Fruit fly (Drosophila melanogaster) whole organism, embryonic: ENCODE data around the gene CG43175.

Experiments
- Blimp-1 ChIP-seq: fragments of 200-800 bp; sonication (Bioruptor generic); optimal IDR thresholded peaks from 3 replicates; lab custom pipeline; 2018; ENCODE audit warnings: missing biosample characterization, missing genetic modification characterization, mild to moderate bottlenecking, moderate library complexity, missing genetic modification reagents
- Bteb2 ChIP-seq: fragments of 200-800 bp; sonication (Bioruptor generic); optimal IDR thresholded peaks from 2 replicates; lab custom pipeline; 2016; ENCODE audit warnings: missing biosample characterization, missing genetic modification characterization
- CG10321 ChIP-seq: fragments of 200-800 bp; sonication (Bioruptor generic); IDR thresholded peaks from 2 replicates; pipeline ENCODE4 v1.3.6; 2022; ENCODE audit warnings: missing biosample characterization, missing genetic modification characterization
- CG11456 ChIP-seq: fragments of 200-800 bp; sonication (Bioruptor generic); IDR thresholded peaks from 3 replicates; pipeline ENCODE4 v1.3.6; 2022; ENCODE audit warnings: missing biosample characterization, missing genetic modification characterization
- CG11723 ChIP-seq: fragments of 200-800 bp; sonication (Bioruptor generic); optimal IDR thresholded peaks from 2 replicates; lab custom pipeline; 2017; ENCODE audit warnings: missing biosample characterization, mild to moderate bottlenecking, missing genetic modification characterization
- CG12071 ChIP-seq: fragments of 200-800 bp; sonication (Bioruptor generic); optimal IDR thresholded peaks from 3 replicates; lab custom pipeline; 2018; ENCODE audit warnings: missing biosample characterization, mild to moderate bottlenecking, missing genetic modification characterization
- CG12659 ChIP-seq: fragments of 200-800 bp; sonication (Bioruptor generic); optimal IDR thresholded peaks from 3 replicates; lab custom pipeline; 2017; ENCODE audit warnings: mild to moderate bottlenecking, missing biosample characterization, missing genetic modification reagents, missing genetic modification characterization
- CG14014 ChIP-seq: fragments of 200-800 bp; sonication (Bioruptor generic); IDR thresholded peaks from 2 replicates; pipeline ENCODE4 v1.3.6; 2022; ENCODE audit warnings: missing biosample characterization, missing genetic modification characterization
- CG14441 ChIP-seq: fragments of 200-800 bp; sonication (Bioruptor generic); IDR thresholded peaks from 2 replicates; pipeline ENCODE4 v1.3.6; 2022; ENCODE audit warnings: missing biosample characterization, missing genetic modification characterization
- CG14860 ChIP-seq: fragments of 200-800 bp; sonication (Bioruptor generic); IDR thresholded peaks from 3 replicates; pipeline ENCODE4 v1.3.6; 2022; ENCODE audit warnings: missing biosample characterization, missing genetic modification characterization; ENCODE audit not compliant: partially characterized antibody
- CG15696 ChIP-seq: fragments of 200-800 bp; sonication (Bioruptor generic); optimal IDR thresholded peaks from 2 replicates; lab custom pipeline; 2019; ENCODE audit warnings: missing biosample characterization, mild to moderate bottlenecking, missing genetic modification characterization, moderate library complexity
- CG1602 ChIP-seq: fragments of 200-800 bp; sonication (Bioruptor generic); optimal IDR thresholded peaks from 3 replicates; lab custom pipeline; 2016; ENCODE audit warnings: missing biosample characterization, missing genetic modification characterization
- CG17359 ChIP-seq: fragments of 200-800 bp; sonication (Bioruptor generic); optimal IDR thresholded peaks from 3 replicates; lab custom pipeline; 2018; ENCODE audit warnings: missing biosample characterization, mild to moderate bottlenecking, missing genetic modification characterization, moderate library complexity
- CG18619 ChIP-seq: fragments of 200-800 bp; sonication (Bioruptor generic); optimal IDR thresholded peaks from 3 replicates; lab custom pipeline; 2017; ENCODE audit warnings: missing biosample characterization, mild to moderate bottlenecking, missing genetic modification characterization
- CG2120 ChIP-seq: fragments of 200-800 bp; sonication (Bioruptor generic); optimal IDR thresholded peaks from 3 replicates; lab custom pipeline; 2016; ENCODE audit warnings: missing biosample characterization, missing genetic modification characterization
- CG2199 ChIP-seq: fragments of 200-800 bp; sonication (Bioruptor generic); IDR thresholded peaks from 3 replicates; pipeline ENCODE4 v1.3.6; 2022; ENCODE audit warnings: missing biosample characterization, missing genetic modification characterization
- CG2678 ChIP-seq: fragments of 200-800 bp; sonication (Bioruptor generic); optimal IDR thresholded peaks from 3 replicates; lab custom pipeline; 2019; ENCODE audit warnings: missing biosample characterization, mild to moderate bottlenecking, missing genetic modification characterization, moderate library complexity
- CG30431 ChIP-seq: fragments of 200-800 bp; sonication (Bioruptor generic); optimal IDR thresholded peaks from 2 replicates; lab custom pipeline; 2017; ENCODE audit warnings: missing biosample characterization, missing genetic modification characterization
- CG31388 ChIP-seq: fragments of 200-800 bp; sonication (Bioruptor generic); optimal IDR thresholded peaks from 2 replicates; lab custom pipeline; 2016; ENCODE audit warnings: missing biosample characterization, missing genetic modification characterization
- CG42726 ChIP-seq: fragments of 200-800 bp; sonication (Bioruptor generic); IDR thresholded peaks from 2 replicates; pipeline ENCODE4 v1.3.6; 2022; ENCODE audit warnings: missing biosample characterization, missing genetic modification characterization; ENCODE audit not compliant: partially characterized antibody
- CG43689 ChIP-seq: fragments of 200-800 bp; sonication (Bioruptor generic); IDR thresholded peaks from 2 replicates; pipeline ENCODE4 v1.3.6; 2022; ENCODE audit warnings: missing biosample characterization, missing genetic modification characterization
- CG7839 ChIP-seq: fragments of 200-800 bp; sonication (Bioruptor generic); optimal IDR thresholded peaks from 3 replicates; lab custom pipeline; 2018; ENCODE audit warnings: missing biosample characterization, mild to moderate bottlenecking, missing genetic modification characterization, moderate library complexity
- CG8478 ChIP-seq: fragments of >200 bp; optimal IDR thresholded peaks from 2 replicates; lab custom pipeline; 2018
- CG9727 ChIP-seq: fragments of 200-800 bp; sonication (Bioruptor generic); optimal IDR thresholded peaks from 3 replicates; lab custom pipeline; 2017; ENCODE audit warnings: missing biosample characterization, mild to moderate bottlenecking, missing genetic modification characterization
- CG9797 ChIP-seq: fragments of 200-800 bp; sonication (Bioruptor generic); optimal IDR thresholded peaks from 3 replicates; lab custom pipeline; 2018; ENCODE audit warnings: missing biosample characterization, mild to moderate bottlenecking, missing genetic modification characterization
- Dp ChIP-seq: fragments of 200-800 bp; sonication (Bioruptor generic); optimal IDR thresholded peaks from 2 replicates; lab custom pipeline; 2018; ENCODE audit warnings: missing biosample characterization, mild to moderate bottlenecking, missing genetic modification characterization, moderate library complexity
- Ets65A ChIP-seq: fragments of 200-800 bp; sonication (Bioruptor generic); peaks from one replicate; lab custom pipeline; 2016; ENCODE audit warnings: missing biosample characterization, missing genetic modification characterization
- Gug ChIP-seq: fragments of 200-800 bp; sonication (Bioruptor generic); IDR thresholded peaks from 4 replicates; pipeline ENCODE4 v1.3.6; 2022; ENCODE audit warnings: missing biosample characterization, missing genetic modification characterization
- Mrtf ChIP-seq: fragments of 200-800 bp; sonication (Bioruptor generic); IDR thresholded peaks from 3 replicates; pipeline ENCODE4 v1.3.6; 2022; ENCODE audit warnings: missing biosample characterization, missing genetic modification characterization
- NC2β ChIP-seq: fragments of 200-800 bp; sonication (Bioruptor generic); optimal IDR thresholded peaks from 2 replicates; lab custom pipeline; 2016; ENCODE audit warnings: missing biosample characterization, missing genetic modification characterization
- NK7.1 ChIP-seq: fragments of 200-800 bp; sonication (Bioruptor generic); optimal IDR thresholded peaks from 3 replicates; lab custom pipeline; 2016; ENCODE audit warnings: missing biosample characterization, missing genetic modification characterization
- Neu2 ChIP-seq: fragments of 200-800 bp; sonication (Bioruptor generic); optimal IDR thresholded peaks from 3 replicates; lab custom pipeline; 2016; ENCODE audit warnings: missing biosample characterization, missing genetic modification characterization, borderline replicate concordance
- Nf-YA ChIP-seq: fragments of 200-800 bp; sonication (Bioruptor generic); IDR thresholded peaks from 2 replicates; pipeline ENCODE4 v1.3.6; 2022; ENCODE audit warnings: missing biosample characterization, missing genetic modification characterization
- Nf-YC ChIP-seq: fragments of 200-800 bp; optimal IDR thresholded peaks from 3 replicates; lab custom pipeline; 2019; ENCODE audit warnings: missing biosample characterization, mild to moderate bottlenecking, missing genetic modification characterization, moderate library complexity
- ac ChIP-seq: fragments of 200-800 bp; sonication (Bioruptor generic); optimal IDR thresholded peaks from 3 replicates; lab custom pipeline; 2017; ENCODE audit warnings: missing biosample characterization, mild to moderate bottlenecking, missing genetic modification characterization
- aop ChIP-seq: fragments of 200-800 bp; sonication (Bioruptor generic); IDR thresholded peaks from 2 replicates; pipeline ENCODE4 v1.3.6; 2022; ENCODE audit warnings: missing biosample characterization, missing genetic modification characterization
- dan ChIP-seq: fragments of 200-800 bp; sonication (Bioruptor generic); IDR thresholded peaks from 2 replicates; pipeline ENCODE4 v1.3.6; 2022; ENCODE audit warnings: missing biosample characterization, missing genetic modification characterization
- danr ChIP-seq: fragments of 200-800 bp; sonication (Bioruptor generic); IDR thresholded peaks from 2 replicates; pipeline ENCODE4 v1.3.6; 2022; ENCODE audit warnings: missing biosample characterization, missing genetic modification characterization
- exex ChIP-seq: fragments of 200-800 bp; sonication (Bioruptor generic); optimal IDR thresholded peaks from 4 replicates; lab custom pipeline; 2018; ENCODE audit warnings: missing biosample characterization, mild to moderate bottlenecking, missing genetic modification characterization, moderate library complexity
- eyg ChIP-seq: fragments of 200-800 bp; sonication (Bioruptor generic); optimal IDR thresholded peaks from 3 replicates; lab custom pipeline; 2016; ENCODE audit warnings: missing biosample characterization, missing genetic modification characterization
- hkb ChIP-seq, 2 experiments: fragments of 200-800 bp in 1 of 2; fragments of >200 bp in 1 of 2; sonication (Bioruptor generic) in 1 of 2; IDR thresholded peaks in 1 of 2; optimal IDR thresholded peaks in 1 of 2; 2 replicates each; pipeline versions ENCODE4 v1.3.6 to Lab custom; 2017 to 2022; ENCODE audit warnings: missing biosample characterization in 1 of 2, missing genetic modification characterization in 1 of 2
- jing ChIP-seq: fragments of 200-800 bp; sonication (Bioruptor generic); optimal IDR thresholded peaks from 2 replicates; lab custom pipeline; 2018; ENCODE audit warnings: missing biosample characterization, mild to moderate bottlenecking, missing genetic modification characterization
- lab ChIP-seq: fragments of 200-800 bp; sonication (Bioruptor generic); optimal IDR thresholded peaks from 3 replicates; lab custom pipeline; 2017; ENCODE audit warnings: missing biosample characterization, missing genetic modification characterization, mild to moderate bottlenecking, moderate library complexity, missing genetic modification reagents
- mam ChIP-seq: fragments of 200-800 bp; sonication (Bioruptor generic); optimal IDR thresholded peaks from 3 replicates; lab custom pipeline; 2016; ENCODE audit warnings: missing biosample characterization, missing genetic modification characterization
- nmo ChIP-seq: fragments of 200-800 bp; sonication (Bioruptor generic); optimal IDR thresholded peaks from 2 replicates; lab custom pipeline; 2018; ENCODE audit warnings: missing biosample characterization, mild to moderate bottlenecking, missing genetic modification characterization, moderate library complexity
- peb ChIP-seq: fragments of 200-800 bp; sonication (Bioruptor generic); IDR thresholded peaks from 2 replicates; pipeline ENCODE4 v1.3.6; 2022; ENCODE audit warnings: missing biosample characterization, missing genetic modification characterization
- pho ChIP-seq: fragments of 200-800 bp; sonication (Bioruptor generic); optimal IDR thresholded peaks from 2 replicates; lab custom pipeline; 2016; ENCODE audit warnings: missing biosample characterization, missing genetic modification characterization
- rib ChIP-seq: fragments of 200-800 bp; sonication (Bioruptor generic); IDR thresholded peaks from 2 replicates; pipeline ENCODE4 v1.3.6; 2022; ENCODE audit warnings: missing biosample characterization, missing genetic modification characterization
- slp2 ChIP-seq: fragments of 200-800 bp; sonication (Bioruptor generic); optimal IDR thresholded peaks from 2 replicates; lab custom pipeline; 2016; ENCODE audit warnings: missing biosample characterization, missing genetic modification characterization
- zf30C ChIP-seq: fragments of 200-800 bp; sonication (Bioruptor generic); optimal IDR thresholded peaks from 3 replicates; lab custom pipeline; 2018; ENCODE audit warnings: missing biosample characterization, mild to moderate bottlenecking, missing genetic modification characterization
- zfh1 ChIP-seq: fragments of 200-800 bp; sonication (Bioruptor generic); IDR thresholded peaks from 3 replicates; pipeline ENCODE4 v1.3.6; 2022; ENCODE audit warnings: missing biosample characterization, missing genetic modification characterization

Gene CG43175

DNA sequence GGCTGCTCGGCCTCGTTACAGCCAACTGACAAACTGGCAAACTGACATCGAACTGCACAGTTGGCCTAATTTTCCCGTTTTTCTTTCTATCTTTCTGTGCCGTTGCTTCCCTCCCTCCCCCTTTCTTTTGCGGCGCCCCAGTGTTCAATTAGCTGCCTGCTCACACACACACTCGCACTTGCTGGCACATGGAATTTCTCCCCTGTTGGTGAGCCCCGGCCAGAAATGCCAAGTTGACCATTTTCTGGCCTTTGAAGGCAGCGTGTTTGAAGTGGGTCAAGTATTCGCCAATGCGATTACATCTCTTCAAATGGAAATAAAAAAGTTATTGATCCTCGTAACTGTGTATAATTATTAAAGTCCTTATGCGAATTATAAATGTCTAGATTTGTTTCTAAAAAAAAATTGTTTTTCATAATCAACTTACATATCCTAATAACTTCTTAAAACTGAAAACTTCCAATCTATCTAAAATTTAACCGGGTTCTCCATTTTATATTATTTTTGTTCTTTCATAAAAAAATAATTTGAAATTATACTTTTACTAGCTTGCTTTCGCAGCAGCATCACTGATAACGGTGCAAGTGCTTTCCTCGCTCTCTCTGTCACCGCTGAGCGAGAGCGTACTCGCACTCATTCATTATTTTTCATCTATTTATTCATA is 50.3 kb downstream of the CG43175 start (continued):
- TF ChIP-seq zfh1 (GFP tag; lab: Robert Waterston, UW) (no peak), pho (no peak), lab (no peak), CG14441 (GFP tag; lab: Robert Waterston, UW) (no peak), mam (GFP tag; lab: Kevin White, UChicago) (peak; percentile 4), CG12071 (no peak), CG14860 (no peak), CG31388 (GFP tag; lab: Kevin White, UChicago) (no peak), aop (GFP tag; lab: Robert Waterston, UW) (no peak), Gug (no peak), ac (no peak), eyg (GFP tag; lab: Kevin White, UChicago) (no peak), NK7.1 (GFP tag; lab: Kevin White, UChicago) (no peak), NC2β (GFP tag; lab: Kevin White, UChicago) (no peak), CG11456 (GFP tag; lab: Robert Waterston, UW) (no peak), Blimp-1 (peak; percentile 56), dan (GFP tag; lab: Robert Waterston, UW) (no peak), CG30431 (GFP tag; lab: Kevin White, UChicago) (no peak), CG2199 (GFP tag; lab: Robert Waterston, UW) (no peak), CG42726 (GFP tag; lab: Robert Waterston, UW) (no peak), CG12659 (GFP tag; lab: Kevin White, UChicago) (peak; percentile 43), CG7839 (tag; lab: Kevin White, UChicago) (peak; percentile 50), CG14014 (GFP tag; lab: Robert Waterston, UW) (no peak), CG9797 (GFP tag; lab: Kevin White, UChicago) (no peak), CG17359 (tag; lab: Kevin White, UChicago) (peak; percentile 18), CG43689 (GFP tag; lab: Robert Waterston, UW) (no peak), CG8478 (no peak), peb (no peak), CG15696 (tag; lab: Kevin White, UChicago) (peak; percentile 17), jing (GFP tag; lab: Kevin White, UChicago) (no peak), Neu2 (GFP tag; lab: Kevin White, UChicago) (no peak), nmo (GFP tag; lab: Kevin White, UChicago) (peak; percentile 69), CG9727 (GFP tag; lab: Kevin White, UChicago) (peak; percentile 64), slp2 (no peak), hkb (optimal IDR thresholded peaks at IDR 0.05; lab: Kevin White, UChicago) (peak; percentile 39), hkb (GFP tag; IDR thresholded peaks at IDR 0.05; lab: Robert Waterston, UW) (no peak), Nf-YA (GFP tag; lab: Robert Waterston, UW) (no peak), rib (no peak; the same call in 1 of the 2 replicates), zf30C (GFP tag; lab: Kevin White, UChicago) (no peak), CG18619 (GFP tag; lab: Kevin White, UChicago) (peak; percentile 39), Mrtf (GFP tag; lab: Robert Waterston, UW) (no peak), Dp (GFP tag; lab: Kevin White, UChicago) (no peak), Ets65A (peak; percentile 49), Bteb2 (GFP tag; lab: Kevin White, UChicago) (peak; percentile 40), Nf-YC (no peak), danr (GFP tag; lab: Robert Waterston, UW) (no peak), CG2120 (GFP tag; lab: Kevin White, UChicago) (peak; percentile 36), CG2678 (peak; percentile 70), CG11723 (GFP tag; lab: Kevin White, UChicago) (peak; percentile 30), exex (tag; lab: Kevin White, UChicago) (no peak), CG1602 (GFP tag; lab: Kevin White, UChicago) (no peak), CG10321 (no peak)
